Worm (Caenorhabditis elegans): ENCODE data around the gene C45G7.4.

DNA sequence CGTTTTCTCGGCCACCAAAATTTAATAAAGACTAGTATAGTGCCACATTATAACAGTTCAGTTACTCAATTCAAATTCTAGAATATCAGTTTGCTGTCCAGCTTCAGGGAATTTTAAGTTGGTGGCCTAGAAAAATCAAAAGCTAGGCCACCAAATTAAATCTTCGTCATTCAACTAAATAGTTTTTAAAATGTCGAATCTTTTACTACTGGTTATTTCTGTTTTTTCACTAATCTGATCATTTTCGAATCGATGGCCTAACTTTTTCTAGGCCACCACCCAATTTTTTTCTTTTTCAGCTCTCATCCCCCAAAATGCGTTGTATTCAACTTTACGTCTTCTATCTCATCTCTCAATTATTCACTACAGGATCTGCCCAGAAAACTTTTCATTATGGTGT is 43.6 kb downstream of the C45G7.4 start, which contains the start of gene grd-16:
- TF ChIP-seq elt-3 (tag; optimal IDR thresholded peaks at IDR 0.05): no peak
- no peak for TF ChIP-seq ceh-28 (tag; optimal IDR thresholded peaks at IDR 0.05)
- TF ChIP-seq ama-1 (optimal IDR thresholded peaks at IDR 0.05): no peak
- TF ChIP-seq nhr-237 (tag; optimal IDR thresholded peaks at IDR 0.05): no peak
- TF ChIP-seq ceh-82 (tag; optimal IDR thresholded peaks at IDR 0.05): no peak
- TF ChIP-seq pha-4 (tag; optimal IDR thresholded peaks at IDR 0.05): no peak
- TF ChIP-seq nhr-77 (tag; optimal IDR thresholded peaks at IDR 0.05): no peak
- no peak for TF ChIP-seq pqm-1 (tag; optimal IDR thresholded peaks at IDR 0.05)
- TF ChIP-seq snpc-4 (tag; optimal IDR thresholded peaks at IDR 0.05): no peak
